Worm (Caenorhabditis elegans): ENCODE measurements around the gene Y38H6C.23.

DNA sequence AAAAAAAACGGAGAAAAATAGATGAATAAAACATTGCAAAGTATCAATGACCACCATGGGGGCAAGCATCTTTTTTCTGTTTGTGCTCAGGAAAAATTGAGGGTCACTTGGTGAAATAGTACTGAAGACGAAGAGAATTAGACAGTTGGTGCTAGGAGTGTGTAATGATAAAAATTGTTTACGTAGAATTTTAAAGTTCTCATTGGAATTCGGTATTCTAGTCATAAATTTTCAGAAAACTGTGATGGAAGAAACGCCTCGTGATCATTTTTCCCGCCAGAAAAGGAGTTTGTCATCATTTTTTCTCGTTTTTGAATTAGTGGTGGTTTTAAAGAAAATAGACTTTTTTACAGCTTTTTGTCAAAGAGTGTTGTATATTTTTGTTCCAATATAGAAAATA lies 11.6 kb downstream of the Y38H6C.23 start:
- TF ChIP-seq nhr-179 (tag; optimal IDR thresholded peaks at IDR 0.05): no peak
- no peak for TF ChIP-seq hsf-1 (GFP tag; IDR thresholded peaks at IDR 0.05)

Data from whole organism, young adult.